Fruit fly (Drosophila melanogaster): ENCODE results near the gene Dpm1.

Gene Dpm1

dm6 chr2L:19546869-19547710 lies 20.9 kb upstream of the Dpm1 start, which contains the start of gene CG10337 (continued):
- peak; percentile 17 for TF ChIP-seq net (GFP tag; optimal IDR thresholded peaks at IDR 0.05)
- TF ChIP-seq Sox14 (GFP tag; optimal IDR thresholded peaks at IDR 0.05): no peak
- no peak for TF ChIP-seq pdm3 (GFP tag; optimal IDR thresholded peaks at IDR 0.05)
- peak; percentile 55 for TF ChIP-seq vri (GFP tag; optimal IDR thresholded peaks at IDR 0.05)
- no peak for TF ChIP-seq CG8319 (GFP tag; optimal IDR thresholded peaks at IDR 0.05)
- TF ChIP-seq lz (GFP tag; optimal IDR thresholded peaks at IDR 0.05): peak; percentile 7
- TF ChIP-seq Lpt (GFP tag; optimal IDR thresholded peaks at IDR 0.05): no peak
- TF ChIP-seq OdsH (GFP tag; optimal IDR thresholded peaks at IDR 0.05): peak; percentile 9
- no peak for TF ChIP-seq Eip75B (GFP tag; optimal IDR thresholded peaks at IDR 0.05)
- peak; percentile 9 for TF ChIP-seq Smox (GFP tag; optimal IDR thresholded peaks at IDR 0.05)
- no peak for TF ChIP-seq cyc (GFP tag; optimal IDR thresholded peaks at IDR 0.05)
- TF ChIP-seq Hr39 (GFP tag; optimal IDR thresholded peaks at IDR 0.05): peak; percentile 5
- TF ChIP-seq CG4318 (GFP tag; optimal IDR thresholded peaks at IDR 0.05): no peak
- TF ChIP-seq CG7368 (GFP tag; optimal IDR thresholded peaks at IDR 0.05): no peak
- peak; percentile 44; the same call in 1 of the 3 replicates for TF ChIP-seq eg (GFP tag; IDR thresholded peaks at IDR 0.05)
- TF ChIP-seq CG8632 (GFP tag; optimal IDR thresholded peaks at IDR 0.05): peak; percentile 24
- TF ChIP-seq achi (GFP tag; optimal IDR thresholded peaks at IDR 0.05): no peak
- TF ChIP-seq CG6276 (GFP tag; optimal IDR thresholded peaks at IDR 0.05): no peak
- TF ChIP-seq CG11294 (GFP tag; IDR thresholded peaks at IDR 0.05): no peak

dm6 chr2L:19543010-19543564 lies 16.9 kb upstream of the Dpm1 start:
- TF ChIP-seq cyc (GFP tag; optimal IDR thresholded peaks at IDR 0.05): no peak
- TF ChIP-seq CG6808 (GFP tag; optimal IDR thresholded peaks at IDR 0.05): no peak
- TF ChIP-seq CG10669 (GFP tag; optimal IDR thresholded peaks at IDR 0.05): no peak
- TF ChIP-seq CG31627 (GFP tag; optimal IDR thresholded peaks at IDR 0.05): no peak
- peak; percentile 8 for TF ChIP-seq Hr4 (GFP tag; optimal IDR thresholded peaks at IDR 0.05)
- TF ChIP-seq Smox (GFP tag; optimal IDR thresholded peaks at IDR 0.05): peak; percentile 6
- TF ChIP-seq net (GFP tag; optimal IDR thresholded peaks at IDR 0.05): no peak
- no peak for TF ChIP-seq CG3032 (tag; optimal IDR thresholded peaks at IDR 0.05)
- no peak for TF ChIP-seq CG32006 (GFP tag; optimal IDR thresholded peaks at IDR 0.05)
- peak; percentile 3 for TF ChIP-seq Sox14 (GFP tag; optimal IDR thresholded peaks at IDR 0.05)
- TF ChIP-seq CG1621 (tag; optimal IDR thresholded peaks at IDR 0.05): no peak
- no peak for TF ChIP-seq Ets96B (tag; optimal IDR thresholded peaks at IDR 0.05)
- no peak for TF ChIP-seq CG6163 (GFP tag; IDR thresholded peaks at IDR 0.05)
- TF ChIP-seq acj6 (GFP tag; optimal IDR thresholded peaks at IDR 0.05): no peak
- TF ChIP-seq eg (GFP tag; IDR thresholded peaks at IDR 0.05): no peak
- no peak for TF ChIP-seq CG3919 (GFP tag; optimal IDR thresholded peaks at IDR 0.05)
- TF ChIP-seq CG11294 (GFP tag; IDR thresholded peaks at IDR 0.05): no peak
- TF ChIP-seq fd85E (GFP tag; optimal IDR thresholded peaks at IDR 0.05): no peak
- no peak for TF ChIP-seq Hr38 (GFP tag; optimal IDR thresholded peaks at IDR 0.05)
- no peak for TF ChIP-seq CG34406 (GFP tag; optimal IDR thresholded peaks at IDR 0.05)
- no peak for TF ChIP-seq dsx (GFP tag; optimal IDR thresholded peaks at IDR 0.05; ENCODE audit: poor library complexity, severe bottlenecking)
- TF ChIP-seq fkh (GFP tag; optimal IDR thresholded peaks at IDR 0.05): no peak
- no peak for TF ChIP-seq CG10631 (GFP tag; optimal IDR thresholded peaks at IDR 0.05)
- TF ChIP-seq Blimp-1 (GFP tag; optimal IDR thresholded peaks at IDR 0.05): no peak
- no peak for TF ChIP-seq Eip75B (GFP tag; optimal IDR thresholded peaks at IDR 0.05)
- no peak for TF ChIP-seq vri (GFP tag; optimal IDR thresholded peaks at IDR 0.05)
- no peak for TF ChIP-seq ss (GFP tag; optimal IDR thresholded peaks at IDR 0.05)
- TF ChIP-seq CG8632 (GFP tag; optimal IDR thresholded peaks at IDR 0.05): no peak
- TF ChIP-seq Eip78C (GFP tag): peak; percentile 57
- TF ChIP-seq Met (GFP tag; optimal IDR thresholded peaks at IDR 0.05): no peak
- TF ChIP-seq esn (GFP tag; optimal IDR thresholded peaks at IDR 0.05): peak; percentile 6
- TF ChIP-seq CG16779 (tag; optimal IDR thresholded peaks at IDR 0.05): no peak
- no peak for TF ChIP-seq Eip93F (GFP tag; optimal IDR thresholded peaks at IDR 0.05)
- TF ChIP-seq dac (GFP tag; optimal IDR thresholded peaks at IDR 0.05): no peak
- no peak for TF ChIP-seq Sox102F (GFP tag; optimal IDR thresholded peaks at IDR 0.05)
- TF ChIP-seq Lpt (GFP tag; optimal IDR thresholded peaks at IDR 0.05): no peak
- TF ChIP-seq salr (GFP tag; optimal IDR thresholded peaks at IDR 0.05): no peak
- 0 out of 2 replicates have a peak, but pooled peaks have one; percentile 9 for TF ChIP-seq CG15336 (GFP tag; IDR thresholded peaks at IDR 0.05)
- peak; percentile 19 for TF ChIP-seq CG6276 (GFP tag; optimal IDR thresholded peaks at IDR 0.05)

Data from whole organism, prepupa.